Fruit fly (Drosophila melanogaster): ENCODE data around the gene Cyp12e1.

DNA sequence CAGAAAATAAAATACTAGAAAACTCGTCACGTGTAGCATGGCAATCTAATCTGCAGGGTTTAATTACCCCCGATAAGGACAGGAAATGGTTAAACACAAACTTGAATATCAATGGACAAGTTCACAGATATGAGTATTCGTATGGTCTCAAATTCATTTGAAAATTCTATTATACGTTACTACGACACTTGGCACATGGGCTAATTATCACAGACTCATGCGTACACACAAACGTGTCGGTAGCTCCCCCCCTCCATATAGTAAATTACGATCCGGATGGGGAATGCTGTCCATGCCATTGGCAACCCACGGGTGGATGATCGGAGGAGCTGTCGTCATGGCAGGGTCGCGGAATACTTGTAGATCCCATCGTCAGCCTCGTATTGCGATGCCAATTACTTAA is 40.2 kb upstream of the Cyp12e1 start:
- TF ChIP-seq CG3919 (GFP tag; optimal IDR thresholded peaks at IDR 0.05) (no peak), Ets21C (GFP tag; optimal IDR thresholded peaks at IDR 0.05) (no peak), Hr38 (GFP tag; optimal IDR thresholded peaks at IDR 0.05) (no peak), Sox14 (GFP tag; optimal IDR thresholded peaks at IDR 0.05) (no peak), CG6854 (GFP tag; optimal IDR thresholded peaks at IDR 0.05) (no peak), Hr39 (GFP tag; optimal IDR thresholded peaks at IDR 0.05) (no peak), achi (GFP tag; optimal IDR thresholded peaks at IDR 0.05) (no peak), Gug (GFP tag; IDR thresholded peaks at IDR 0.05) (no peak), CG10631 (GFP tag; optimal IDR thresholded peaks at IDR 0.05) (no peak), topi (GFP tag; optimal IDR thresholded peaks at IDR 0.05) (no peak), ss (GFP tag; optimal IDR thresholded peaks at IDR 0.05) (no peak), pdm3 (GFP tag; optimal IDR thresholded peaks at IDR 0.05) (no peak)
